Worm (Caenorhabditis elegans) whole organism, L3 larva: ENCODE results near the gene T25G12.6.
A peak's percentile ranks its signal among the peaks of the same experiment; 100 is the strongest.

ENCODE experiments used
- R02D3.7 ChIP-seq: fragments of 150-350 bp; optimal IDR thresholded peaks from 2 replicates; lab custom pipeline; 2014; ENCODE audit warnings: missing biosample characterization, missing genetic modification characterization
- ZK546.5 ChIP-seq: sonication (generic microtip); optimal IDR thresholded peaks from 2 replicates; lab custom pipeline; 2017; ENCODE audit warnings: missing biosample characterization, missing genetic modification characterization
- aly-2 ChIP-seq: fragments of 150-350 bp; optimal IDR thresholded peaks from 2 replicates; lab custom pipeline; 2014; ENCODE audit warnings: missing biosample characterization, missing genetic modification characterization
- ama-1 ChIP-seq: fragments of 150-350 bp; optimal IDR thresholded peaks from 2 replicates; lab custom pipeline; 2018
- ceh-16 ChIP-seq: sonication (generic microtip); optimal IDR thresholded peaks from 2 replicates; lab custom pipeline; 2017; ENCODE audit warnings: missing biosample characterization, missing genetic modification characterization
- ceh-28 ChIP-seq: fragments of 150-350 bp; optimal IDR thresholded peaks from 2 replicates; lab custom pipeline; 2014; ENCODE audit warnings: missing biosample characterization, missing genetic modification reagents, missing genetic modification characterization
- ceh-82 ChIP-seq: fragments of 150-350 bp; optimal IDR thresholded peaks from 2 replicates; lab custom pipeline; 2014; ENCODE audit warnings: missing biosample characterization, missing genetic modification characterization
- ceh-9 ChIP-seq: sonication (generic microtip); optimal IDR thresholded peaks from 2 replicates; lab custom pipeline; 2018; ENCODE audit warnings: missing biosample characterization, missing genetic modification characterization
- daf-12 ChIP-seq: fragments of 150-350 bp; optimal IDR thresholded peaks from 2 replicates; lab custom pipeline; 2014; ENCODE audit warnings: missing biosample characterization, missing genetic modification reagents, missing genetic modification characterization
- egl-27 ChIP-seq: sonication (generic microtip); optimal IDR thresholded peaks from 4 replicates; lab custom pipeline; 2017; ENCODE audit warnings: missing biosample characterization, missing genetic modification reagents, missing genetic modification characterization
- egl-5 ChIP-seq: fragments of 150-350 bp; optimal IDR thresholded peaks from 2 replicates; lab custom pipeline; 2017; ENCODE audit warnings: missing biosample characterization, missing genetic modification reagents, missing genetic modification characterization, inconsistent platforms
- elt-1 ChIP-seq: fragments of 150-350 bp; optimal IDR thresholded peaks from 2 replicates; lab custom pipeline; 2014; ENCODE audit warnings: missing biosample characterization, missing genetic modification characterization
- elt-2 ChIP-seq: sonication (generic microtip); optimal IDR thresholded peaks from 2 replicates; lab custom pipeline; 2016; ENCODE audit warnings: missing genetic modification reagents, mild to moderate bottlenecking, missing genetic modification characterization, missing compliant biosample characterization
- elt-3 ChIP-seq, 3 experiments: fragments of 150-350 bp in 1 of 3; sonication (generic microtip) in 2 of 3; optimal IDR thresholded peaks; 2 replicates in 2 of 3; 4 replicates in 1 of 3; lab custom pipeline; 2014 to 2017; ENCODE audit warnings: missing biosample characterization in 3 of 3, missing genetic modification characterization in 3 of 3
- eor-1 ChIP-seq, 2 experiments: fragments of 150-350 bp; optimal IDR thresholded peaks; 2 replicates each; lab custom pipeline; 2014 to 2018; ENCODE audit warnings: missing biosample characterization in 2 of 2, missing genetic modification characterization in 2 of 2
- fkh-10 ChIP-seq: sonication (generic microtip); optimal IDR thresholded peaks from 2 replicates; lab custom pipeline; 2017; ENCODE audit warnings: missing biosample characterization, missing genetic modification reagents, missing genetic modification characterization
- fkh-2 ChIP-seq: fragments of 150-350 bp; optimal IDR thresholded peaks from 2 replicates; lab custom pipeline; 2014; ENCODE audit warnings: missing biosample characterization, missing genetic modification reagents, missing genetic modification characterization
- fos-1 ChIP-seq: fragments of 150-350 bp; optimal IDR thresholded peaks from 2 replicates; lab custom pipeline; 2014; ENCODE audit warnings: missing biosample characterization, missing genetic modification characterization
- hmg-11 ChIP-seq: sonication (generic microtip); optimal IDR thresholded peaks from 2 replicates; lab custom pipeline; 2016; ENCODE audit warnings: missing genetic modification characterization, missing compliant biosample characterization
- jun-1 ChIP-seq: fragments of 150-350 bp; optimal IDR thresholded peaks from 2 replicates; lab custom pipeline; 2014; ENCODE audit warnings: missing biosample characterization, missing genetic modification reagents, missing genetic modification characterization
- lin-15B ChIP-seq: fragments of 150-350 bp; optimal IDR thresholded peaks from 2 replicates; lab custom pipeline; 2014; ENCODE audit warnings: missing biosample characterization, missing genetic modification characterization
- lin-39 ChIP-seq: fragments of 150-350 bp; optimal IDR thresholded peaks from 2 replicates; lab custom pipeline; 2018; ENCODE audit warnings: missing biosample characterization, missing genetic modification reagents, missing genetic modification characterization
- lsy-12 ChIP-seq: sonication (generic microtip); optimal IDR thresholded peaks from 2 replicates; lab custom pipeline; 2016; ENCODE audit warnings: mild to moderate bottlenecking, missing genetic modification characterization, missing compliant biosample characterization
- mdl-1 ChIP-seq: fragments of 150-350 bp; optimal IDR thresholded peaks from 2 replicates; lab custom pipeline; 2014; ENCODE audit warnings: missing biosample characterization, missing genetic modification characterization
- mml-1 ChIP-seq: fragments of 150-350 bp; sonication (generic microtip); optimal IDR thresholded peaks from 3 replicates; lab custom pipeline; 2014; ENCODE audit warnings: missing biosample characterization, missing genetic modification characterization
- nfya-1 ChIP-seq: sonication (generic microtip); optimal IDR thresholded peaks from 2 replicates; lab custom pipeline; 2017; ENCODE audit warnings: missing genetic modification characterization, mild to moderate bottlenecking, missing compliant biosample characterization, antibody characterized with exemption, moderate library complexity; ENCODE audit not compliant: insufficient read depth
- nhr-11 ChIP-seq: fragments of 150-350 bp; optimal IDR thresholded peaks from 2 replicates; lab custom pipeline; 2014; ENCODE audit warnings: missing biosample characterization, missing genetic modification characterization
- nhr-12 ChIP-seq: fragments of 150-350 bp; optimal IDR thresholded peaks from 2 replicates; lab custom pipeline; 2014; ENCODE audit warnings: missing biosample characterization, missing genetic modification characterization
- nhr-23 ChIP-seq: fragments of 150-350 bp; optimal IDR thresholded peaks from 2 replicates; lab custom pipeline; 2014; ENCODE audit warnings: missing biosample characterization, missing genetic modification reagents, missing genetic modification characterization
- nhr-237 ChIP-seq: fragments of 150-350 bp; optimal IDR thresholded peaks from 2 replicates; lab custom pipeline; 2014; ENCODE audit warnings: missing biosample characterization, missing genetic modification characterization
- nhr-25 ChIP-seq: sonication (generic microtip); optimal IDR thresholded peaks from 2 replicates; lab custom pipeline; 2017; ENCODE audit warnings: missing biosample characterization, missing genetic modification characterization
- nhr-28 ChIP-seq: fragments of 150-350 bp; optimal IDR thresholded peaks from 2 replicates; lab custom pipeline; 2014; ENCODE audit warnings: missing biosample characterization, missing genetic modification characterization
- nhr-43 ChIP-seq: sonication (generic microtip); optimal IDR thresholded peaks from 2 replicates; lab custom pipeline; 2016; ENCODE audit warnings: mild to moderate bottlenecking, missing genetic modification characterization, missing compliant biosample characterization; ENCODE audit not compliant: poor library complexity, severe bottlenecking
- nhr-67 ChIP-seq: fragments of 150-350 bp; optimal IDR thresholded peaks from 2 replicates; lab custom pipeline; 2014; ENCODE audit warnings: missing biosample characterization, missing genetic modification characterization
- nhr-76 ChIP-seq: fragments of 150-350 bp; sonication (generic microtip); optimal IDR thresholded peaks from 5 replicates; lab custom pipeline; 2014; ENCODE audit warnings: missing biosample characterization, missing genetic modification characterization
- nhr-77 ChIP-seq: fragments of 150-350 bp; optimal IDR thresholded peaks from 2 replicates; lab custom pipeline; 2014; ENCODE audit warnings: missing biosample characterization, missing genetic modification characterization
- pha-4 ChIP-seq: fragments of 150-350 bp; optimal IDR thresholded peaks from 2 replicates; lab custom pipeline; 2014; ENCODE audit warnings: missing biosample characterization, missing genetic modification reagents, missing genetic modification characterization
- pqm-1 ChIP-seq: fragments of 150-350 bp; optimal IDR thresholded peaks from 2 replicates; lab custom pipeline; 2017; ENCODE audit warnings: missing biosample characterization, missing genetic modification characterization, inconsistent platforms
- sea-2 ChIP-seq: fragments of 150-350 bp; sonication (generic microtip); optimal IDR thresholded peaks from 4 replicates; lab custom pipeline; 2014; ENCODE audit warnings: missing biosample characterization, missing genetic modification reagents, missing genetic modification characterization
- skn-1 ChIP-seq: fragments of 150-350 bp; optimal IDR thresholded peaks from 2 replicates; lab custom pipeline; 2014; ENCODE audit warnings: missing biosample characterization, missing genetic modification characterization
- snpc-4 ChIP-seq: fragments of 150-350 bp; optimal IDR thresholded peaks from 2 replicates; lab custom pipeline; 2014; ENCODE audit warnings: missing biosample characterization, missing genetic modification characterization
- tbx-2 ChIP-seq: sonication (generic microtip); optimal IDR thresholded peaks from 2 replicates; lab custom pipeline; 2016; ENCODE audit warnings: mild to moderate bottlenecking, missing genetic modification characterization, missing compliant biosample characterization
- unc-39 ChIP-seq: sonication (generic microtip); optimal IDR thresholded peaks from 4 replicates; lab custom pipeline; 2017; ENCODE audit warnings: missing biosample characterization, missing genetic modification characterization
- unc-62 ChIP-seq: fragments of 150-350 bp; sonication (generic microtip); optimal IDR thresholded peaks from 4 replicates; lab custom pipeline; 2014; ENCODE audit warnings: missing biosample characterization, missing genetic modification reagents, missing genetic modification characterization
- zag-1 ChIP-seq: fragments of 150-350 bp; optimal IDR thresholded peaks from 2 replicates; lab custom pipeline; 2014; ENCODE audit warnings: missing biosample characterization, missing genetic modification characterization
- ztf-11 ChIP-seq: fragments of 150-350 bp; optimal IDR thresholded peaks from 2 replicates; lab custom pipeline; 2014; ENCODE audit warnings: missing biosample characterization, missing genetic modification characterization
- ztf-4 ChIP-seq: fragments of 150-350 bp; optimal IDR thresholded peaks from 2 replicates; lab custom pipeline; 2014; ENCODE audit warnings: missing biosample characterization, missing genetic modification characterization

Gene T25G12.6

ce11 chrX:17216178-17216577, 13.8 kb downstream of the T25G12.6 start:
- TF ChIP-seq nhr-67 (tag; lab: Kevin White, UChicago) (no peak), jun-1 (tag; lab: Kevin White, UChicago) (peak; percentile 51), ztf-11 (tag; lab: Kevin White, UChicago) (no peak), R02D3.7 (tag; lab: Kevin White, UChicago) (no peak), elt-1 (tag; lab: Kevin White, UChicago) (no peak), nhr-12 (tag; lab: Kevin White, UChicago) (no peak), sea-2 (no peak), mdl-1 (tag; lab: Kevin White, UChicago) (peak; percentile 39), nhr-77 (tag; lab: Kevin White, UChicago) (no peak), ceh-28 (tag; lab: Kevin White, UChicago) (no peak), mml-1 (tag; lab: Kevin White, UChicago) (no peak), zag-1 (tag; lab: Kevin White, UChicago) (no peak), pqm-1 (peak; percentile 52), ceh-16 (tag; lab: Kevin White, UChicago) (no peak), aly-2 (tag; lab: Kevin White, UChicago) (no peak), egl-5 (no peak), unc-39 (tag; lab: Kevin White, UChicago) (no peak), pha-4 (no peak), hmg-11 (tag; lab: Kevin White, UChicago) (no peak), snpc-4 (tag; lab: Kevin White, UChicago) (no peak), lin-15B (no peak), nfya-1 (tag; lab: Kevin White, UChicago) (peak; percentile 91), skn-1 (tag; lab: Kevin White, UChicago) (no peak), nhr-23 (tag; lab: Kevin White, UChicago) (peak; percentile 54), ceh-9 (tag; lab: Kevin White, UChicago) (no peak), ceh-82 (tag; lab: Kevin White, UChicago) (no peak), ztf-4 (tag; lab: Kevin White, UChicago) (no peak), ama-1 (lab: Kevin White, UChicago) (no peak), elt-2 (tag; lab: Kevin White, UChicago) (peak; percentile 67), eor-1 (tag; optimal IDR thresholded peaks at IDR 0.05; lab: Kevin White, UChicago) (no peak), unc-62 (no peak), ZK546.5 (tag; lab: Kevin White, UChicago) (no peak), fkh-10 (GFP tag; lab: Kevin White, UChicago) (no peak), tbx-2 (tag; lab: Kevin White, UChicago) (no peak), fkh-2 (no peak), egl-27 (tag; lab: Kevin White, UChicago) (no peak), nhr-43 (peak; percentile 46), nhr-28 (tag; lab: Kevin White, UChicago) (no peak), nhr-237 (tag; lab: Kevin White, UChicago) (no peak), nhr-76 (no peak), daf-12 (tag; lab: Kevin White, UChicago) (no peak), nhr-25 (tag; lab: Kevin White, UChicago) (peak; percentile 17), lsy-12 (tag; lab: Kevin White, UChicago) (no peak), fos-1 (tag; lab: Kevin White, UChicago) (no peak), lin-39 (tag; lab: Kevin White, UChicago) (no peak), elt-3 (tag; optimal IDR thresholded peaks at IDR 0.05; lab: Kevin White, UChicago) (peak in 2 of 3 experiments; percentile 12 to 61), nhr-11 (peak; percentile 36)
